Worm (Caenorhabditis elegans) whole organism, L4 larva: ENCODE data around the gene Y54F10AM.11.

Experiments used
- ces-1 ChIP-seq: fragments of 150-350 bp; sonication (generic microtip); optimal IDR thresholded peaks from 4 replicates; lab custom pipeline; 2014; ENCODE audit warnings: missing biosample characterization, missing genetic modification reagents, missing genetic modification characterization
- daf-12 ChIP-seq: fragments of 150-350 bp; optimal IDR thresholded peaks from 2 replicates; lab custom pipeline; 2014; ENCODE audit warnings: missing biosample characterization, missing genetic modification reagents, missing genetic modification characterization
- egl-27 ChIP-seq: sonication (generic microtip); optimal IDR thresholded peaks from 3 replicates; lab custom pipeline; 2017; ENCODE audit warnings: missing biosample characterization, missing genetic modification reagents, missing genetic modification characterization
- mdl-1 ChIP-seq, 2 experiments: fragments of 150-350 bp in 1 of 2; sonication (generic microtip) in 1 of 2; optimal IDR thresholded peaks; 2 replicates each; lab custom pipeline; 2014 to 2017; ENCODE audit warnings: missing biosample characterization in 2 of 2, missing genetic modification characterization in 2 of 2
- nhr-11 ChIP-seq: fragments of 150-350 bp; optimal IDR thresholded peaks from 2 replicates; lab custom pipeline; 2014; ENCODE audit warnings: missing biosample characterization, missing genetic modification characterization
- zag-1 ChIP-seq: fragments of 150-350 bp; optimal IDR thresholded peaks from 2 replicates; lab custom pipeline; 2014; ENCODE audit warnings: missing biosample characterization, missing genetic modification characterization
- zip-2 ChIP-seq: fragments of 150-350 bp; optimal IDR thresholded peaks from 2 replicates; lab custom pipeline; 2014; ENCODE audit warnings: missing biosample characterization, missing genetic modification characterization

DNA sequence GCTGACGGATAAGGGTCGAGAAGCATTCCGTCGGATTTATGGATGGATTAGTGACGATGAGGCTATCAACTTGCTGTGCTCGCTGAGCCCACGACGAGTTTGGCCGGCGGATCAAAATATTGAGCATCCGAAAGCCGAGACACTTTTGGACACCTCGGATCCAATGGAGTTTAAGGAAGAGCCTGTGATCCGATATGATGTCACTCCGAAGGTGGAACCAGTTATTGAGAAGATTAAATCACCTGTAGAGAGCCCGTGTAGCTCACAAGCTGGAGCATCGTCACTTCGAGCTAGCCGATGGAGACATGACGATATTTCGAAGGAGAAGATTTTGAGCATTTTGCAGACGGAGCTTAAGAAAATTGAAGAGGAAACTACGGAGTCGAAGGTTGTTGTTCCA is 23.3 kb downstream of the Y54F10AM.11 start:
- TF ChIP-seq daf-12 (tag; lab: Kevin White, UChicago) (no peak), mdl-1 (tag; optimal IDR thresholded peaks at IDR 0.05; lab: Kevin White, UChicago) (no peak), ces-1 (GFP tag; lab: Kevin White, UChicago) (no peak), nhr-11 (tag; lab: Kevin White, UChicago) (no peak), egl-27 (no peak), zag-1 (tag; lab: Kevin White, UChicago) (no peak), zip-2 (tag; lab: Kevin White, UChicago) (no peak)
